Fruit fly (Drosophila melanogaster) whole organism, embryonic: ENCODE measurements around the gene Gr89a.

Source experiments
- Ada2b ChIP-seq: fragments of 200-800 bp; sonication (Bioruptor generic); IDR thresholded peaks from 2 replicates; pipeline ENCODE4 v1.3.6; 2022; ENCODE audit warnings: missing biosample characterization, missing genetic modification characterization
- Bdp1 ChIP-seq: fragments of 200-800 bp; sonication (Bioruptor generic); optimal IDR thresholded peaks from 3 replicates; lab custom pipeline; 2016; ENCODE audit warnings: missing biosample characterization, missing genetic modification characterization
- CG10267 ChIP-seq: fragments of 200-800 bp; sonication (Bioruptor generic); optimal IDR thresholded peaks from 2 replicates; lab custom pipeline; 2018; ENCODE audit warnings: missing biosample characterization, mild to moderate bottlenecking, missing genetic modification characterization, moderate library complexity
- CG11247 ChIP-seq: fragments of 200-800 bp; sonication (Bioruptor generic); IDR thresholded peaks from 2 replicates; pipeline ENCODE4 v1.3.6; 2022; ENCODE audit warnings: missing biosample characterization, missing genetic modification characterization
- CG12219 ChIP-seq: fragments of 200-800 bp; sonication (Bioruptor generic); optimal IDR thresholded peaks from 3 replicates; lab custom pipeline; 2018; ENCODE audit warnings: missing biosample characterization, mild to moderate bottlenecking, missing genetic modification characterization
- CG12236 ChIP-seq: fragments of 200-800 bp; sonication (Bioruptor generic); optimal IDR thresholded peaks from 2 replicates; lab custom pipeline; 2016; ENCODE audit warnings: missing biosample characterization, missing genetic modification characterization
- CG12391 ChIP-seq: fragments of 200-800 bp; sonication (Bioruptor generic); optimal IDR thresholded peaks from 3 replicates; lab custom pipeline; 2018; ENCODE audit warnings: missing biosample characterization, mild to moderate bottlenecking, missing genetic modification characterization, moderate library complexity
- CG14441 ChIP-seq: fragments of 200-800 bp; sonication (Bioruptor generic); IDR thresholded peaks from 2 replicates; pipeline ENCODE4 v1.3.6; 2022; ENCODE audit warnings: missing biosample characterization, missing genetic modification characterization
- CG14710 ChIP-seq: fragments of 200-800 bp; sonication (Bioruptor generic); optimal IDR thresholded peaks from 3 replicates; lab custom pipeline; 2019; ENCODE audit warnings: missing biosample characterization, mild to moderate bottlenecking, missing genetic modification characterization, moderate library complexity
- CG16813 ChIP-seq: fragments of 200-800 bp; sonication (Bioruptor generic); IDR thresholded peaks from 3 replicates; pipeline ENCODE4 v1.3.6; 2022; ENCODE audit warnings: missing biosample characterization, missing genetic modification characterization; ENCODE audit not compliant: partially characterized antibody
- CG17328 ChIP-seq: fragments of 200-800 bp; sonication (Bioruptor generic); IDR thresholded peaks from 2 replicates; pipeline ENCODE4 v1.3.6; 2022; ENCODE audit warnings: missing biosample characterization, missing genetic modification characterization
- CG2889 ChIP-seq: fragments of 200-800 bp; sonication (Bioruptor generic); IDR thresholded peaks from 3 replicates; pipeline ENCODE4 v1.3.6; 2022; ENCODE audit warnings: missing biosample characterization, missing genetic modification characterization
- CG31224 ChIP-seq: fragments of 200-800 bp; sonication (Bioruptor generic); IDR thresholded peaks from 2 replicates; pipeline ENCODE4 v1.3.6; 2022; ENCODE audit warnings: missing biosample characterization, missing genetic modification characterization
- CG31441 ChIP-seq: fragments of 200-800 bp; sonication (Bioruptor generic); IDR thresholded peaks from 2 replicates; pipeline ENCODE4 v1.3.6; 2022; ENCODE audit warnings: missing biosample characterization, missing genetic modification characterization
- CG33557 ChIP-seq: fragments of 200-800 bp; sonication (Bioruptor generic); optimal IDR thresholded peaks from 2 replicates; lab custom pipeline; 2019; ENCODE audit warnings: missing biosample characterization, mild to moderate bottlenecking, missing genetic modification characterization, moderate library complexity
- CG8944 ChIP-seq: fragments of 200-800 bp; sonication (Bioruptor generic); optimal IDR thresholded peaks from 3 replicates; lab custom pipeline; 2016; ENCODE audit warnings: missing biosample characterization, missing genetic modification characterization
- CG9727 ChIP-seq: fragments of 200-800 bp; sonication (Bioruptor generic); optimal IDR thresholded peaks from 3 replicates; lab custom pipeline; 2017; ENCODE audit warnings: missing biosample characterization, mild to moderate bottlenecking, missing genetic modification characterization
- CG9876 ChIP-seq: fragments of 200-800 bp; sonication (Bioruptor generic); optimal IDR thresholded peaks from 2 replicates; lab custom pipeline; 2016; ENCODE audit warnings: missing biosample characterization, missing genetic modification characterization
- Camta ChIP-seq: fragments of 200-800 bp; sonication (Bioruptor generic); optimal IDR thresholded peaks from 2 replicates; lab custom pipeline; 2016; ENCODE audit warnings: missing biosample characterization, missing genetic modification characterization
- Chrac-16 ChIP-seq: fragments of 200-800 bp; sonication (Bioruptor generic); optimal IDR thresholded peaks from 3 replicates; lab custom pipeline; 2016; ENCODE audit warnings: missing biosample characterization, missing genetic modification characterization
- Dll ChIP-seq: fragments of 200-800 bp; sonication (Bioruptor generic); IDR thresholded peaks from 4 replicates; pipeline ENCODE4 v1.3.6; 2022; ENCODE audit warnings: missing biosample characterization, missing genetic modification characterization; ENCODE audit not compliant: partially characterized antibody
- Fer3 ChIP-seq: fragments of 200-800 bp; sonication (Bioruptor generic); optimal IDR thresholded peaks from 2 replicates; lab custom pipeline; 2018; ENCODE audit warnings: missing biosample characterization, mild to moderate bottlenecking, missing genetic modification characterization, moderate library complexity
- GATAe ChIP-seq: fragments of 200-800 bp; sonication (Bioruptor generic); conservative IDR thresholded peaks from 2 replicates; pipeline ENCODE4 v1.3.6; 2022; ENCODE audit warnings: missing biosample characterization, missing genetic modification characterization
- Gug ChIP-seq: fragments of 200-800 bp; sonication (Bioruptor generic); IDR thresholded peaks from 4 replicates; pipeline ENCODE4 v1.3.6; 2022; ENCODE audit warnings: missing biosample characterization, missing genetic modification characterization
- Hmr ChIP-seq: fragments of 200-800 bp; sonication (Bioruptor generic); optimal IDR thresholded peaks from 3 replicates; lab custom pipeline; 2017; ENCODE audit warnings: mild to moderate bottlenecking, missing biosample characterization, missing genetic modification reagents, missing genetic modification characterization
- Lhr ChIP-seq: fragments of 200-800 bp; sonication (Bioruptor generic); optimal IDR thresholded peaks from 3 replicates; lab custom pipeline; 2017; ENCODE audit warnings: mild to moderate bottlenecking, missing biosample characterization, missing genetic modification reagents, missing genetic modification characterization
- Lim3 ChIP-seq: fragments of 200-800 bp; sonication (Bioruptor generic); IDR thresholded peaks from 2 replicates; pipeline ENCODE4 v1.3.6; 2022; ENCODE audit warnings: missing biosample characterization, missing genetic modification characterization
- Nf-YC ChIP-seq: fragments of 200-800 bp; optimal IDR thresholded peaks from 3 replicates; lab custom pipeline; 2019; ENCODE audit warnings: missing biosample characterization, mild to moderate bottlenecking, missing genetic modification characterization, moderate library complexity
- Poxn ChIP-seq: fragments of 200-800 bp; sonication (Bioruptor generic); IDR thresholded peaks from 2 replicates; pipeline ENCODE4 v1.3.6; 2022; ENCODE audit warnings: missing biosample characterization, missing genetic modification characterization
- Ptx1 ChIP-seq: fragments of 200-800 bp; sonication (Bioruptor generic); IDR thresholded peaks from 2 replicates; pipeline ENCODE4 v1.3.6; 2022; ENCODE audit warnings: missing biosample characterization, missing genetic modification characterization
- Sry-β ChIP-seq: fragments of 200-800 bp; sonication (Bioruptor generic); optimal IDR thresholded peaks from 2 replicates; lab custom pipeline; 2018; ENCODE audit warnings: missing biosample characterization, mild to moderate bottlenecking, missing genetic modification characterization, moderate library complexity
- bowl ChIP-seq: fragments of 200-800 bp; sonication (Bioruptor generic); IDR thresholded peaks from 2 replicates; pipeline ENCODE4 v1.3.6; 2022; ENCODE audit warnings: missing biosample characterization, missing genetic modification characterization
- crol ChIP-seq: fragments of 200-800 bp; sonication (Bioruptor generic); IDR thresholded peaks from 2 replicates; pipeline ENCODE4 v1.3.6; 2022; ENCODE audit warnings: missing biosample characterization, missing genetic modification characterization
- en ChIP-seq: fragments of 200-800 bp; sonication (Bioruptor generic); optimal IDR thresholded peaks from 2 replicates; lab custom pipeline; 2016; ENCODE audit warnings: missing biosample characterization, missing genetic modification characterization
- eyg ChIP-seq: fragments of 200-800 bp; sonication (Bioruptor generic); optimal IDR thresholded peaks from 3 replicates; lab custom pipeline; 2016; ENCODE audit warnings: missing biosample characterization, missing genetic modification characterization
- gem ChIP-seq: fragments of 200-800 bp; sonication (Bioruptor generic); optimal IDR thresholded peaks from 2 replicates; lab custom pipeline; 2019; ENCODE audit warnings: missing biosample characterization, mild to moderate bottlenecking, missing genetic modification characterization, moderate library complexity
- gro ChIP-seq: fragments of 200-800 bp; sonication (Bioruptor generic); optimal IDR thresholded peaks from 2 replicates; lab custom pipeline; 2016; ENCODE audit warnings: missing biosample characterization, missing genetic modification characterization
- her ChIP-seq: fragments of 200-800 bp; sonication (Bioruptor generic); optimal IDR thresholded peaks from 2 replicates; lab custom pipeline; 2016; ENCODE audit warnings: missing biosample characterization, missing genetic modification characterization
- ind ChIP-seq: fragments of 200-800 bp; sonication (Bioruptor generic); optimal IDR thresholded peaks from 3 replicates; lab custom pipeline; 2016; ENCODE audit warnings: missing biosample characterization, missing genetic modification characterization
- lbe ChIP-seq: fragments of 200-800 bp; sonication (Bioruptor generic); optimal IDR thresholded peaks from 2 replicates; lab custom pipeline; 2016; ENCODE audit warnings: missing biosample characterization, mild to moderate bottlenecking, missing genetic modification characterization
- mld ChIP-seq: fragments of 200-800 bp; sonication (Bioruptor generic); IDR thresholded peaks from 3 replicates; pipeline ENCODE4 v1.3.6; 2022; ENCODE audit warnings: missing biosample characterization, missing genetic modification characterization; ENCODE audit not compliant: partially characterized antibody
- nerfin-2 ChIP-seq: fragments of 200-800 bp; sonication (Bioruptor generic); IDR thresholded peaks from 2 replicates; pipeline ENCODE4 v1.3.6; 2022; ENCODE audit warnings: missing biosample characterization, missing genetic modification characterization; ENCODE audit not compliant: partially characterized antibody
- pb ChIP-seq: fragments of 200-800 bp; sonication (Bioruptor generic); optimal IDR thresholded peaks from 3 replicates; lab custom pipeline; 2016; ENCODE audit warnings: missing biosample characterization, missing genetic modification characterization
- pros ChIP-seq: fragments of 200-800 bp; sonication (Bioruptor generic); optimal IDR thresholded peaks from 3 replicates; lab custom pipeline; 2019; ENCODE audit warnings: missing biosample characterization, mild to moderate bottlenecking, missing genetic modification characterization, moderate library complexity
- ranshi ChIP-seq: fragments of 200-800 bp; sonication (Bioruptor generic); IDR thresholded peaks from 2 replicates; pipeline ENCODE4 v1.3.6; 2022; ENCODE audit warnings: missing biosample characterization, missing genetic modification characterization
- ro ChIP-seq: fragments of 200-800 bp; sonication (Bioruptor generic); IDR thresholded peaks from 2 replicates; pipeline ENCODE4 v1.3.6; 2022; ENCODE audit warnings: missing biosample characterization, missing genetic modification characterization
- run ChIP-seq: fragments of 200-800 bp; sonication (Bioruptor generic); optimal IDR thresholded peaks from 3 replicates; lab custom pipeline; 2018; ENCODE audit warnings: missing biosample characterization, mild to moderate bottlenecking, missing genetic modification characterization
- slbo ChIP-seq: fragments of 200-800 bp; sonication (Bioruptor generic); IDR thresholded peaks from 2 replicates; pipeline ENCODE4 v1.3.6; 2022; ENCODE audit warnings: missing biosample characterization, missing genetic modification characterization
- tgo ChIP-seq: fragments of 200-800 bp; sonication (Bioruptor generic); IDR thresholded peaks from 3 replicates; pipeline ENCODE4 v1.3.6; 2022; ENCODE audit warnings: missing biosample characterization, missing genetic modification characterization
- tx ChIP-seq: fragments of 200-800 bp; sonication (Bioruptor generic); optimal IDR thresholded peaks from 2 replicates; lab custom pipeline; 2016; ENCODE audit warnings: missing biosample characterization, missing genetic modification characterization
- unc-4 ChIP-seq: fragments of 200-800 bp; sonication (Bioruptor generic); IDR thresholded peaks from 2 replicates; pipeline ENCODE4 v1.3.6; 2022; ENCODE audit warnings: missing biosample characterization, missing genetic modification characterization; ENCODE audit not compliant: partially characterized antibody
- usp ChIP-seq: fragments of >200 bp; optimal IDR thresholded peaks from 2 replicates; lab custom pipeline; 2017; ENCODE audit warnings: missing biosample characterization, missing genetic modification characterization
- vvl ChIP-seq: fragments of 200-800 bp; sonication (Bioruptor generic); IDR thresholded peaks from 2 replicates; pipeline ENCODE4 v1.3.6; 2022; ENCODE audit warnings: missing biosample characterization, missing genetic modification characterization

The Gr89a gene

dm6 chr3R:16455875-16456274, 42.9 kb downstream of the Gr89a start, which contains the start of gene CG14883 (continued):
- TF ChIP-seq Lhr (GFP tag; lab: Kevin White, UChicago) (no peak), usp (GFP tag; lab: Kevin White, UChicago) (no peak), mld (GFP tag; lab: Robert Waterston, UW) (no peak), tx (GFP tag; lab: Kevin White, UChicago) (no peak), vvl (GFP tag; lab: Robert Waterston, UW) (no peak), CG11247 (GFP tag; lab: Robert Waterston, UW) (no peak), her (no peak), CG12219 (GFP tag; lab: Kevin White, UChicago) (no peak), CG33557 (GFP tag; lab: Kevin White, UChicago) (no peak), CG31224 (no peak), run (no peak), CG8944 (no peak), GATAe (GFP tag; lab: Robert Waterston, UW) (no peak), Camta (no peak), CG12391 (tag; lab: Kevin White, UChicago) (no peak), Ptx1 (no peak), ind (no peak), CG12236 (no peak), CG10267 (tag; lab: Kevin White, UChicago) (peak; percentile 14), Nf-YC (tag; lab: Kevin White, UChicago) (no peak), ranshi (GFP tag; lab: Robert Waterston, UW) (no peak), CG17328 (GFP tag; lab: Robert Waterston, UW) (no peak), CG14441 (GFP tag; lab: Robert Waterston, UW) (no peak), CG31441 (GFP tag; lab: Robert Waterston, UW) (no peak), tgo (GFP tag; lab: Robert Waterston, UW) (no peak), Poxn (GFP tag; lab: Robert Waterston, UW) (no peak), unc-4 (GFP tag; lab: Robert Waterston, UW) (peak; percentile 52; the same call in 1 of the 2 replicates), lbe (GFP tag; lab: Kevin White, UChicago) (no peak), Hmr (GFP tag; lab: Kevin White, UChicago) (no peak), ro (GFP tag; lab: Robert Waterston, UW) (no peak), nerfin-2 (GFP tag; lab: Robert Waterston, UW) (peak; percentile 46; the same call in 1 of the 2 replicates), CG16813 (GFP tag; lab: Robert Waterston, UW) (no peak; the same call in 2 of the 3 replicates), gro (no peak), Sry-β (GFP tag; lab: Kevin White, UChicago) (no peak), Chrac-16 (no peak), Gug (GFP tag; lab: Robert Waterston, UW) (no peak), Lim3 (no peak), Dll (GFP tag; lab: Robert Waterston, UW) (peak; percentile 58; the same call in 2 of the 4 replicates), CG2889 (GFP tag; lab: Robert Waterston, UW) (no peak), eyg (GFP tag; lab: Kevin White, UChicago) (no peak), Fer3 (tag; lab: Kevin White, UChicago) (no peak), crol (GFP tag; lab: Robert Waterston, UW) (no peak), pros (GFP tag; lab: Kevin White, UChicago) (no peak), bowl (no peak), CG14710 (no peak), slbo (GFP tag; lab: Robert Waterston, UW) (no peak), en (GFP tag; lab: Kevin White, UChicago) (no peak), gem (tag; lab: Kevin White, UChicago) (no peak), pb (no peak), CG9727 (no peak), Bdp1 (GFP tag; lab: Kevin White, UChicago) (no peak), CG9876 (no peak), Ada2b (no peak)
